Worm (Caenorhabditis elegans) whole organism, L2 larva: Measurements from ENCODE around the gene tcer-1.

Experiments
- C34F6.9 ChIP-seq: fragments of 150-350 bp; optimal IDR thresholded peaks from 2 replicates; lab custom pipeline; 2014; ENCODE audit warnings: missing biosample characterization, missing genetic modification characterization
- F13H6.1 ChIP-seq: sonication (generic microtip); optimal IDR thresholded peaks from 2 replicates; lab custom pipeline; 2016; ENCODE audit warnings: missing genetic modification characterization, missing compliant biosample characterization
- R02D3.7 ChIP-seq: fragments of 150-350 bp; optimal IDR thresholded peaks from 2 replicates; lab custom pipeline; 2014; ENCODE audit warnings: missing biosample characterization, missing genetic modification characterization
- Y55F3AM.14 ChIP-seq: fragments of 200-800 bp; sonication (Bioruptor generic); optimal IDR thresholded peaks from 2 replicates; lab custom pipeline; 2018; ENCODE audit warnings: mild to moderate bottlenecking, missing genetic modification characterization, missing compliant biosample characterization
- ZK546.5 ChIP-seq: sonication (generic microtip); optimal IDR thresholded peaks from 2 replicates; lab custom pipeline; 2017; ENCODE audit warnings: missing biosample characterization, missing genetic modification characterization
- alr-1 ChIP-seq: fragments of 150-350 bp; optimal IDR thresholded peaks from 2 replicates; lab custom pipeline; 2014; ENCODE audit warnings: missing biosample characterization, missing genetic modification characterization
- aly-2 ChIP-seq: fragments of 150-350 bp; optimal IDR thresholded peaks from 2 replicates; lab custom pipeline; 2014; ENCODE audit warnings: missing biosample characterization, missing genetic modification characterization
- ama-1 ChIP-seq: fragments of 150-350 bp; optimal IDR thresholded peaks from 2 replicates; lab custom pipeline; 2018; ENCODE audit warnings: inconsistent platforms
- blmp-1 ChIP-seq: sonication (generic microtip); optimal IDR thresholded peaks from 2 replicates; lab custom pipeline; 2017; ENCODE audit warnings: missing genetic modification characterization, mild to moderate bottlenecking, missing compliant biosample characterization, antibody characterized with exemption, moderate library complexity; ENCODE audit not compliant: insufficient read depth
- ceh-16 ChIP-seq: fragments of 150-350 bp; optimal IDR thresholded peaks from 2 replicates; lab custom pipeline; 2014; ENCODE audit warnings: missing biosample characterization, missing genetic modification characterization
- ceh-82 ChIP-seq: fragments of 150-350 bp; optimal IDR thresholded peaks from 2 replicates; lab custom pipeline; 2014; ENCODE audit warnings: missing biosample characterization, missing genetic modification characterization
- crh-2 ChIP-seq: sonication (generic microtip); optimal IDR thresholded peaks from 2 replicates; lab custom pipeline; 2017; ENCODE audit warnings: missing biosample characterization, missing genetic modification characterization
- dmd-4 ChIP-seq: sonication (generic microtip); optimal IDR thresholded peaks from 2 replicates; lab custom pipeline; 2017; ENCODE audit warnings: missing biosample characterization, missing genetic modification characterization
- egl-27 ChIP-seq: sonication (generic microtip); optimal IDR thresholded peaks from 3 replicates; lab custom pipeline; 2017; ENCODE audit warnings: missing biosample characterization, missing genetic modification reagents, missing genetic modification characterization
- elt-1 ChIP-seq: fragments of 150-350 bp; optimal IDR thresholded peaks from 2 replicates; lab custom pipeline; 2014; ENCODE audit warnings: missing biosample characterization, missing genetic modification characterization
- elt-3 ChIP-seq: sonication (generic microtip); optimal IDR thresholded peaks from 2 replicates; lab custom pipeline; 2017; ENCODE audit warnings: missing biosample characterization, missing genetic modification characterization
- fos-1 ChIP-seq: fragments of 150-350 bp; optimal IDR thresholded peaks from 2 replicates; lab custom pipeline; 2014; ENCODE audit warnings: missing biosample characterization, missing genetic modification characterization
- gmeb-1 ChIP-seq: fragments of 150-350 bp; optimal IDR thresholded peaks from 2 replicates; lab custom pipeline; 2014; ENCODE audit warnings: missing biosample characterization, missing genetic modification characterization
- lin-11 ChIP-seq: fragments of 150-350 bp; sonication (generic microtip); optimal IDR thresholded peaks from 2 replicates; lab custom pipeline; 2014; ENCODE audit warnings: missing biosample characterization, missing genetic modification characterization, inconsistent platforms, mixed read lengths
- lin-13 ChIP-seq: fragments of 150-350 bp; optimal IDR thresholded peaks from 2 replicates; lab custom pipeline; 2014; ENCODE audit warnings: missing biosample characterization, missing genetic modification reagents, missing genetic modification characterization
- lin-39 ChIP-seq: fragments of 150-350 bp; optimal IDR thresholded peaks from 2 replicates; lab custom pipeline; 2014; ENCODE audit warnings: missing biosample characterization, missing genetic modification reagents, missing genetic modification characterization
- lsy-2 ChIP-seq, 2 experiments: fragments of 150-350 bp in 1 of 2; sonication (generic microtip) in 1 of 2; optimal IDR thresholded peaks; 2 replicates each; lab custom pipeline; 2014 to 2017; ENCODE audit warnings: missing biosample characterization in 2 of 2, missing genetic modification characterization in 2 of 2
- mab-5 ChIP-seq: fragments of 150-350 bp; optimal IDR thresholded peaks from 2 replicates; lab custom pipeline; 2014; ENCODE audit warnings: missing biosample characterization, missing genetic modification characterization
- mbf-1 ChIP-seq: sonication (generic microtip); optimal IDR thresholded peaks from 2 replicates; lab custom pipeline; 2017; ENCODE audit warnings: missing biosample characterization, missing genetic modification characterization
- mdl-1 ChIP-seq, 2 experiments: fragments of 150-350 bp in 1 of 2; sonication (generic microtip) in 1 of 2; optimal IDR thresholded peaks; 2 replicates each; lab custom pipeline; 2017; ENCODE audit warnings: missing biosample characterization in 2 of 2, missing genetic modification characterization in 2 of 2
- nhr-10 ChIP-seq: sonication (generic microtip); optimal IDR thresholded peaks from 2 replicates; lab custom pipeline; 2017; ENCODE audit warnings: missing biosample characterization, missing genetic modification characterization
- nhr-11 ChIP-seq: fragments of 150-350 bp; optimal IDR thresholded peaks from 2 replicates; lab custom pipeline; 2014; ENCODE audit warnings: missing biosample characterization, missing genetic modification characterization
- nhr-12 ChIP-seq: fragments of 150-350 bp; optimal IDR thresholded peaks from 2 replicates; lab custom pipeline; 2014; ENCODE audit warnings: missing biosample characterization, missing genetic modification characterization
- nhr-129 ChIP-seq: fragments of 150-350 bp; optimal IDR thresholded peaks from 2 replicates; lab custom pipeline; 2014; ENCODE audit warnings: missing biosample characterization, missing genetic modification characterization
- nhr-21 ChIP-seq: fragments of 150-350 bp; optimal IDR thresholded peaks from 2 replicates; lab custom pipeline; 2014; ENCODE audit warnings: missing biosample characterization, missing genetic modification characterization
- nhr-23 ChIP-seq: fragments of 150-350 bp; optimal IDR thresholded peaks from 2 replicates; lab custom pipeline; 2014; ENCODE audit warnings: missing biosample characterization, missing genetic modification reagents, missing genetic modification characterization
- nhr-237 ChIP-seq: fragments of 150-350 bp; optimal IDR thresholded peaks from 2 replicates; lab custom pipeline; 2014; ENCODE audit warnings: missing biosample characterization, missing genetic modification characterization
- nhr-25 ChIP-seq: fragments of 150-350 bp; sonication (generic microtip); optimal IDR thresholded peaks from 3 replicates; lab custom pipeline; 2014; ENCODE audit warnings: missing biosample characterization, missing genetic modification characterization
- nhr-6 ChIP-seq: fragments of 150-350 bp; optimal IDR thresholded peaks from 2 replicates; lab custom pipeline; 2014; ENCODE audit warnings: missing biosample characterization, missing genetic modification characterization
- nhr-77 ChIP-seq: fragments of 150-350 bp; optimal IDR thresholded peaks from 2 replicates; lab custom pipeline; 2014; ENCODE audit warnings: missing biosample characterization, missing genetic modification characterization
- peb-1 ChIP-seq: fragments of 150-350 bp; optimal IDR thresholded peaks from 2 replicates; lab custom pipeline; 2014; ENCODE audit warnings: missing biosample characterization, missing genetic modification characterization
- sem-4 ChIP-seq: fragments of 150-350 bp; optimal IDR thresholded peaks from 2 replicates; lab custom pipeline; 2014; ENCODE audit warnings: missing biosample characterization, missing genetic modification reagents, missing genetic modification characterization
- skn-1 ChIP-seq: sonication (generic microtip); optimal IDR thresholded peaks from 2 replicates; lab custom pipeline; 2017; ENCODE audit warnings: missing biosample characterization, missing genetic modification characterization
- sma-3 ChIP-seq: sonication (generic microtip); optimal IDR thresholded peaks from 2 replicates; lab custom pipeline; 2016; ENCODE audit warnings: missing genetic modification reagents, missing genetic modification characterization, missing compliant biosample characterization
- sma-9 ChIP-seq, 2 experiments: fragments of 150-350 bp in 1 of 2; sonication (generic microtip) in 1 of 2; optimal IDR thresholded peaks; 2 replicates each; lab custom pipeline; 2014 to 2016; ENCODE audit warnings: missing genetic modification characterization in 2 of 2, mild to moderate bottlenecking in 1 of 2, missing biosample characterization in 1 of 2, missing compliant biosample characterization in 1 of 2, missing genetic modification reagents in 1 of 2, moderate library complexity in 1 of 2
- snpc-4 ChIP-seq: fragments of 150-350 bp; optimal IDR thresholded peaks from 2 replicates; lab custom pipeline; 2014; ENCODE audit warnings: missing biosample characterization, missing genetic modification characterization
- unc-39 ChIP-seq: fragments of 150-350 bp; optimal IDR thresholded peaks from 2 replicates; lab custom pipeline; 2014; ENCODE audit warnings: missing biosample characterization, missing genetic modification characterization
- unc-55 ChIP-seq: fragments of 150-350 bp; sonication (generic microtip); optimal IDR thresholded peaks from 3 replicates; lab custom pipeline; 2014; ENCODE audit warnings: missing biosample characterization, missing genetic modification reagents, missing genetic modification characterization
- unc-62 ChIP-seq: fragments of 150-350 bp; optimal IDR thresholded peaks from 2 replicates; lab custom pipeline; 2014; ENCODE audit warnings: missing biosample characterization, missing genetic modification reagents, missing genetic modification characterization
- zag-1 ChIP-seq: fragments of 150-350 bp; optimal IDR thresholded peaks from 2 replicates; lab custom pipeline; 2014; ENCODE audit warnings: missing biosample characterization, missing genetic modification characterization
- ztf-1 ChIP-seq: fragments of 200-800 bp; sonication (Bioruptor generic); conservative IDR thresholded peaks from 2 replicates; pipeline ENCODE4 v1.3.6; 2022; ENCODE audit warnings: missing genetic modification characterization, missing compliant biosample characterization
- ztf-11 ChIP-seq: sonication (generic microtip); optimal IDR thresholded peaks from 2 replicates; lab custom pipeline; 2017; ENCODE audit warnings: missing biosample characterization, missing genetic modification characterization
- ztf-4 ChIP-seq: fragments of 150-350 bp; optimal IDR thresholded peaks from 2 replicates; lab custom pipeline; 2014; ENCODE audit warnings: missing biosample characterization, missing genetic modification characterization

Gene tcer-1

ce11 chrII:7050021-7050722, at the start of gene tcer-1, which contains the start of gene ZK1127.5:
Gene tcer-1 (minus strand): TSS chrII:7050071.
Gene ZK1127.5 (plus strand): TSS chrII:7050672.
- TF ChIP-seq lin-39 (tag; lab: Kevin White, UChicago) (no peak), ama-1 (lab: Kevin White, UChicago) (no peak), sma-3 (GFP tag; lab: Kevin White, UChicago) (peak; percentile 28), blmp-1 (tag; lab: Kevin White, UChicago) (no peak), unc-39 (tag; lab: Kevin White, UChicago) (no peak), nhr-129 (tag; lab: Kevin White, UChicago) (peak; percentile 44), ztf-4 (tag; lab: Kevin White, UChicago) (no peak), snpc-4 (tag; lab: Kevin White, UChicago) (peak; percentile 40), ZK546.5 (tag; lab: Kevin White, UChicago) (no peak), elt-1 (tag; lab: Kevin White, UChicago) (no peak), nhr-25 (no peak), ztf-11 (no peak), zag-1 (tag; lab: Kevin White, UChicago) (no peak), peb-1 (tag; lab: Kevin White, UChicago) (no peak), gmeb-1 (tag; lab: Kevin White, UChicago) (peak; percentile 55), nhr-23 (tag; lab: Kevin White, UChicago) (no peak), lin-11 (tag; lab: Kevin White, UChicago) (no peak), ceh-16 (tag; lab: Kevin White, UChicago) (no peak), lin-13 (GFP tag; lab: Kevin White, UChicago) (peak; percentile 44), nhr-12 (tag; lab: Kevin White, UChicago) (no peak), crh-2 (tag; lab: Kevin White, UChicago) (peak; percentile 32), egl-27 (tag; lab: Kevin White, UChicago) (no peak), elt-3 (tag; lab: Kevin White, UChicago) (no peak), alr-1 (tag; lab: Kevin White, UChicago) (no peak), R02D3.7 (tag; lab: Kevin White, UChicago) (no peak), sem-4 (tag; lab: Kevin White, UChicago) (peak; percentile 41), skn-1 (tag; lab: Kevin White, UChicago) (no peak), aly-2 (tag; lab: Kevin White, UChicago) (no peak), unc-55 (GFP tag; lab: Kevin White, UChicago) (peak; percentile 69), sma-9 (GFP tag; optimal IDR thresholded peaks at IDR 0.05; lab: Kevin White, UChicago) (peak; percentile 4), sma-9 (tag; optimal IDR thresholded peaks at IDR 0.05; lab: Kevin White, UChicago) (no peak), unc-62 (GFP tag; lab: Kevin White, UChicago) (no peak), nhr-11 (tag; lab: Kevin White, UChicago) (no peak), ceh-82 (no peak), fos-1 (tag; lab: Kevin White, UChicago) (peak; percentile 1), nhr-21 (tag; lab: Kevin White, UChicago) (no peak), dmd-4 (tag; lab: Kevin White, UChicago) (no peak), C34F6.9 (tag; lab: Kevin White, UChicago) (peak; percentile 89), lsy-2 (tag; optimal IDR thresholded peaks at IDR 0.05; lab: Kevin White, UChicago) (peak in 1 of 2 experiments; percentile 70), mdl-1 (tag; optimal IDR thresholded peaks at IDR 0.05; lab: Kevin White, UChicago) (no peak), nhr-237 (tag; lab: Kevin White, UChicago) (no peak), Y55F3AM.14 (GFP tag; lab: Kevin White, UChicago) (no peak), nhr-77 (no peak), ztf-1 (no peak), mab-5 (no peak), nhr-6 (tag; lab: Kevin White, UChicago) (no peak), nhr-10 (no peak), F13H6.1 (peak; percentile 38), mbf-1 (tag; lab: Kevin White, UChicago) (no peak)
